Fruit fly (Drosophila melanogaster) whole organism: ENCODE results near the gene I-2.

ENCODE experiments used
- CG8478 ChIP-seq: fragments of >200 bp; optimal IDR thresholded peaks from 2 replicates; lab custom pipeline; 2018; ENCODE audit warnings: inconsistent platforms
- Dll ChIP-seq: fragments of >200 bp; optimal IDR thresholded peaks from 2 replicates; lab custom pipeline; 2017
- EcR ChIP-seq, 2 experiments: fragments of >200 bp; optimal IDR thresholded peaks; 2 replicates each; lab custom pipeline; 2017; ENCODE audit warnings: missing biosample characterization in 2 of 2, missing genetic modification characterization in 2 of 2, missing genetic modification reagents in 2 of 2
- pan ChIP-seq: fragments of >200 bp; optimal IDR thresholded peaks from 2 replicates; lab custom pipeline; 2017
- psq ChIP-seq: fragments of >200 bp; optimal IDR thresholded peaks from 2 replicates; lab custom pipeline; 2017
- usp ChIP-seq: fragments of >200 bp; optimal IDR thresholded peaks from 2 replicates; lab custom pipeline; 2017; ENCODE audit warnings: missing biosample characterization, missing genetic modification characterization, mixed read lengths

The I-2 gene

dm6 chr3L:9853895-9854470 lies 17.4 kb upstream of the I-2 start:
- TF ChIP-seq CG8478 (lab: Kevin White, UChicago), result peak; percentile 63
- TF ChIP-seq Dll, result no peak

DNA sequence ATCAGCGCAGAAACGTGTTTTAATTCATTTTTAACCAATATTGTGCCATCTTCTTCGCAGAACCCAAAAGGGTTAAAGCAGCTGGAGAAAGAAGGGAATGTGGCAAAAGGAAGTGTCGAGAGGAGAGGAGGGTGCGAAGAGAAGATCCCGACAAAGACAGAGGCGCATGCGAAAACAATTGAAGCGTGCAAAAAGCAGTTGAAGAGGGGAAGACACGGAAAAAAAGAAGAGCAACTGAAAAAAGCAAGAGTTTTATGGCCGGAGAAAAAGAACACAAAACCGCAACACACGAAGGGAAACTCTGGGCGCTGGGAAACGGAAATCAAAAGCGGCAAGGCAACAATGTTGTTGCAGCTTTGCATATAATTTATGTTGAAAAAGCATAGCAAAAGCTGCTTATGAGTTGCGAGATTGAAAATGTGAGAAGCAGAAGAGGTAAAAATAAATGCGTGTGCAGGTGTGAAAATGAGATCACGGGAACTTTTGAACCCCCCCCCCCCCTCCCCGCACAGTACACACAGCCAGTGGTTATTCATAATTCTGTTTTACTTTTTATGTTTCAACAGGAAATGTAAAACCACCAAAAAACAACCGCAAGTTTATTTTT lies 16.6 kb upstream of the I-2 start:
- TF ChIP-seq psq (lab: Kevin White, UChicago) (no peak), EcR (GFP tag; optimal IDR thresholded peaks at IDR 0.05; lab: Kevin White, UChicago) (no peak), Dll (no peak), pan (lab: Kevin White, UChicago) (no peak), CG8478 (lab: Kevin White, UChicago) (no peak), usp (GFP tag; lab: Kevin White, UChicago) (no peak)

DNA sequence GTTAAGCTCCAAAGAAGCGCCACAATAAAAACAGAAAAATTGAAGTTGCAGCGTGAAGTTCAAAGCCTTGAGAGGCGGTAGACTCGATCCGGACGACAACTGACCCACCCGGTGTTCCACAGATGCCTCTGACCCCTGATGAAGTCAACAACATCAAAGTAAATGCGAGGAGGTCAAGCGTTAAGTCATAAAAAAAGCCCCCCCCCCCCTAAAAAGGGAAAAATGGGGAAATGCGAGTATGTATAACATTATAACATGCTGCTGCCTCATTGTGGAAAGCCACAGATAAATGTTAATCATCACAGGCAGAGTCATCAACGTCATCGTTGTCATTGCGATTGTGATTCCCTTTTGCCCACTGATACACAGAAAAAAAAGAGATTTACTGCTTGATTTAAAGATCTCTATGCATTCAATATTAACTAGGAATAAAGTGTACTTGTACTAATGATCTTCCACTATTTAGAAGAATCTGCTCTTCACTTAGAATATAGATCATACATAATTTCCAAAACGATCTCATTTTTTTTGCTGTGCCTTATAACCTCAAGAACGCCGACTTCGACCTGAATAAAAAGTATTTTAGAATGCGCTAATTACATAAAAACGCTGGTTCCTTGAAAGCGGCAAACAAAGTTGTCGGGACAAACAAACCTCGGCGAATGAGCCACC lies 14.5 kb upstream of the I-2 start:
- no peak for TF ChIP-seq usp (GFP tag; lab: Kevin White, UChicago)
- TF ChIP-seq pan (lab: Kevin White, UChicago), result no peak
- TF ChIP-seq Dll, result no peak
- no peak for TF ChIP-seq CG8478 (lab: Kevin White, UChicago)
- no peak for TF ChIP-seq psq (lab: Kevin White, UChicago)
- no peak for TF ChIP-seq EcR (GFP tag; optimal IDR thresholded peaks at IDR 0.05; lab: Kevin White, UChicago)

DNA sequence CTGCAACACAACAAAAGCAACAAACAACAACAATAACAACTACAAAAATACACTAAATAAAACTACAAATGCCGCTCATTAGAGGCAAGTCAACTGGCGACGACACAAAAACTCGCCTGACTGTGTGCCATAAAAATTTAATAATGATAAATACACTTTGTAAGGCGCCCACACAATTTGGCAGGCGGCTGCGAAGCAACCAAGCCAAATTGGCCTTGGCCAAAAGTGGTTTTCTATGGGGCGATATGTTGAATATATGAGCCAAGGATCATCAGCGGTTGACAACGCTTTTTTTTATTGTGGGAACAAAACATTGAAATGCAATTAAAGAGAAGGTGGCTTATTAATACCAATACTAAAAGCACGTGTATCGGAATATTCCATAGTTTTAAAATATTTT lies 13.5 kb upstream of the I-2 start:
- TF ChIP-seq psq (lab: Kevin White, UChicago) (no peak), Dll (no peak), pan (lab: Kevin White, UChicago) (no peak), EcR (GFP tag; optimal IDR thresholded peaks at IDR 0.05; lab: Kevin White, UChicago) (no peak), usp (GFP tag; lab: Kevin White, UChicago) (no peak), CG8478 (lab: Kevin White, UChicago) (no peak)

DNA sequence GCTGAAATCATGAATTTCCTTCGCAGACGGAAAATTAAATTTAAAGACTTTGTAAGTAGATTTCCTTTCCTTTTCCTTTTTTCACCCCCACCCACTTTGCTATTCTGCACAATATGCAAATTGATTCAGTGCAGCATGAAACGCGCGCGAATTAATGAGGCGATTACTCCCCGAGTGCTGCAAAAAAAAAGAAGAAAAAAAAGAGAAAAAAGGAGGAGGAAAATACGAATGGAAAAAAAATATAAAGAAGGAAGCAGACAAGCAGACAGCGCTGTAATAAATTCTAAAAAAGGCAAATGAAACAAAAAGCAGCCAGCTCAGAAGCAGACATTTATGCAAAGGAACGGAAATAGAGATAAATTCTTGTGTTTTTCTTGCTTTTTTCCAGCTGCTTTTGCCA lies 12.1 kb upstream of the I-2 start:
- TF ChIP-seq usp (GFP tag; lab: Kevin White, UChicago) (no peak), Dll (no peak), pan (lab: Kevin White, UChicago) (no peak), EcR (GFP tag; optimal IDR thresholded peaks at IDR 0.05; lab: Kevin White, UChicago) (no peak), psq (lab: Kevin White, UChicago) (no peak), CG8478 (lab: Kevin White, UChicago) (no peak)

dm6 chr3L:9847420-9847977 lies 10.9 kb upstream of the I-2 start:
- TF ChIP-seq EcR (GFP tag; optimal IDR thresholded peaks at IDR 0.05; lab: Kevin White, UChicago) (no peak), psq (lab: Kevin White, UChicago) (no peak), CG8478 (lab: Kevin White, UChicago) (no peak), usp (GFP tag; lab: Kevin White, UChicago) (no peak), Dll (no peak), pan (lab: Kevin White, UChicago) (no peak)

DNA sequence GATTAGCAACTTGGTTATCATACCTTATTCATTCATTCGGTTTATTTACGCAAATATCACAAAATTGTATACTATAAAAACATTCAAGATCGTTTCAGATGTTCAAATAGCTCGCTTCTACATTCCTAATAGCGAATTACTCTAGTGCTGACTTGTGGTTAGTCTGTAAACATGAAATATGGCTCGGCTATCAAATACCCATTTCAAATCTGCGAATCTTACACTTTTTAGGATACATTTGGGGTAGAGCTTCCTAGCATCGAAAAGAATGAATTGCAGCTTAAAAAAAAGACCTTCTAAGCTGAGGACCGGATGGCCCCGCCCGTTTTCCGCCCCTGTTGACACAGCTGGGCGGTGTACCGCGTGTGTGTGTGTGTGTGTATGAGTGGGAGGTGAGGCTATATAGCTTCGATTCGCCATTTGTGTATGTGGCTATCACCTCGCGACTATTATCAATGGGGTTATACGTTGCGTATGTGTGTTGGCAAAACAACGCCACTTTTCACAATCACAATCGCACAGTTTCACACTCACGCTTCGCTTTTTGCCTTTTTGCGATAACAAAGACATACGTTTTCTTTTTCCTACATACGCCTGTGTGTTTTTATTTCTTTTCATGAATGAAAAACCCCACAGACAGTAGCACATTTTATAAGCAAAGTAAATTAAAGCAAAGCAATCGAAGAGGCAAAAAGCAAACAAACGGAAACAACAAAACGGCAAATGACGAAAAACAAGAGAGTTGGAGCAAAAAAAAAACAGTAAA lies 10.2 kb upstream of the I-2 start:
- TF ChIP-seq psq (lab: Kevin White, UChicago) (no peak), Dll (no peak), CG8478 (lab: Kevin White, UChicago) (no peak), usp (GFP tag; lab: Kevin White, UChicago) (no peak), EcR (GFP tag; optimal IDR thresholded peaks at IDR 0.05; lab: Kevin White, UChicago) (no peak), pan (lab: Kevin White, UChicago) (no peak)

- TF ChIP-seq Dll, result no peak
- TF ChIP-seq psq (lab: Kevin White, UChicago), result no peak
- no peak for TF ChIP-seq EcR (GFP tag; optimal IDR thresholded peaks at IDR 0.05; lab: Kevin White, UChicago)
- TF ChIP-seq CG8478 (lab: Kevin White, UChicago), result no peak
- TF ChIP-seq pan (lab: Kevin White, UChicago), result no peak
- no peak for TF ChIP-seq usp (GFP tag; lab: Kevin White, UChicago)
Observed at dm6 chr3L:9845980-9846538, 9.5 kb upstream of the I-2 start.

DNA sequence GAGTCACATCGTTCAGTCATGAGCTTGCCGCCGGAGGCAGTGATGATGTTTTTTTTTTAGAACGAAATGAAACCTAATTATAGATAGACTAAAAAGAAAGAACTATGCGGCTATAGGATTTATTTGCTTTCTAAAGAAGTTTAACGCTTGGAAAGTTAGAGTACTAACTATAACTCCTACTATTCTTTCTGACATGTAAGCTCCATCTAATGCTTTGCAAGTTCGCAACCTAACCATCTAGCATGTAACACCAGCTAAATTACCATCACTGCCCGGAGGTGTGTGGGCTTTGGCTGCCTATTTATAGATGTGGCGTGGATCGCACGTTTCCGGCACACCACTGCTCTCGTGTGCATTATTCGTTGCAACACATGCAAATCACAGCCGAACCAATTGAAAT lies 5.4 kb upstream of the I-2 start:
- TF ChIP-seq pan (lab: Kevin White, UChicago) (no peak), EcR (GFP tag; optimal IDR thresholded peaks at IDR 0.05; lab: Kevin White, UChicago) (no peak), CG8478 (lab: Kevin White, UChicago) (no peak), Dll (no peak), psq (lab: Kevin White, UChicago) (no peak), usp (GFP tag; lab: Kevin White, UChicago) (no peak)

dm6 chr3L:9840710-9841109 lies 4.1 kb upstream of the I-2 start:
- TF ChIP-seq CG8478 (lab: Kevin White, UChicago), result no peak
- no peak for TF ChIP-seq usp (GFP tag; lab: Kevin White, UChicago)
- TF ChIP-seq psq (lab: Kevin White, UChicago), result no peak

DNA sequence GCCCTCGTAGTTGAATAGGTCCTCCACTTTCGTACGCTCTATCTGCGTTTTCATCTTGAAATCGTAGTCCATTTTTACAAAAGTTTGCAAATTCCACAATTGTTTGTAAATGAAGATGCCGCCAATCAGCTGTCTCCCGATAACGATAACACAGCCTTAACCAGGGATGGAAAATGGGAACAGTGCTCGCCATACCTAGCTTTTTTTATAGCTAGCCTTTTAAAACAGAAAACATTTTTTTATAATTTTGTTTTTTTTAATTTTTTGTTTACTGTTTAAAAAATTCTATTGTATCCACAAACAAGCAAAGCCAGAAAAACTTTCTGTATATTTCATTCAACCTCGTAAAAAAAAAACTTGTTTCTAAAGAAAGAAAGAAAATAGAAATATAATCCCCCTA lies 1.9 kb upstream of the I-2 start, which contains the start of gene Cdk8:
Gene Cdk8 (minus strand): TSS at position 137 of the 400 bp plus-strand sequence.
- no peak for TF ChIP-seq EcR (GFP tag; optimal IDR thresholded peaks at IDR 0.05; lab: Kevin White, UChicago)
- TF ChIP-seq psq (lab: Kevin White, UChicago), result no peak
- TF ChIP-seq CG8478 (lab: Kevin White, UChicago), result no peak
- TF ChIP-seq pan (lab: Kevin White, UChicago), result no peak
- TF ChIP-seq Dll, result no peak
- TF ChIP-seq usp (GFP tag; lab: Kevin White, UChicago), result no peak
